Worm (Caenorhabditis elegans) whole organism, L3 larva: ENCODE measurements around the gene frl-1.
A peak's percentile ranks its signal among the peaks of the same experiment; 100 is the strongest.

Experiments used
- ama-1 ChIP-seq: fragments of 150-350 bp; optimal IDR thresholded peaks from 2 replicates; lab custom pipeline; 2018
- elt-3 ChIP-seq, 3 experiments: fragments of 150-350 bp in 1 of 3; sonication (generic microtip) in 2 of 3; optimal IDR thresholded peaks; 2 replicates in 2 of 3; 4 replicates in 1 of 3; lab custom pipeline; 2014 to 2017; ENCODE audit warnings: missing biosample characterization in 3 of 3, missing genetic modification characterization in 3 of 3
- nfya-1 ChIP-seq: sonication (generic microtip); optimal IDR thresholded peaks from 2 replicates; lab custom pipeline; 2017; ENCODE audit warnings: missing genetic modification characterization, mild to moderate bottlenecking, missing compliant biosample characterization, antibody characterized with exemption, moderate library complexity; ENCODE audit not compliant: insufficient read depth
- nhr-11 ChIP-seq: fragments of 150-350 bp; optimal IDR thresholded peaks from 2 replicates; lab custom pipeline; 2014; ENCODE audit warnings: missing biosample characterization, missing genetic modification characterization
- nhr-12 ChIP-seq: fragments of 150-350 bp; optimal IDR thresholded peaks from 2 replicates; lab custom pipeline; 2014; ENCODE audit warnings: missing biosample characterization, missing genetic modification characterization
- unc-39 ChIP-seq: sonication (generic microtip); optimal IDR thresholded peaks from 4 replicates; lab custom pipeline; 2017; ENCODE audit warnings: missing biosample characterization, missing genetic modification characterization

ce11 chrIII:2169445-2169844, 45.5 kb downstream of the frl-1 start:
- TF ChIP-seq unc-39 (no peak), ama-1 (no peak), nhr-12 (tag; lab: Kevin White, UChicago) (no peak), nhr-11 (tag; lab: Kevin White, UChicago) (no peak), nfya-1 (peak; percentile 37), elt-3 (tag; optimal IDR thresholded peaks at IDR 0.05; lab: Kevin White, UChicago) (peak in 1 of 3 experiments; percentile 11)
